Fruit fly (Drosophila melanogaster): ENCODE results near the gene CG13116.

The CG13116 gene

DNA sequence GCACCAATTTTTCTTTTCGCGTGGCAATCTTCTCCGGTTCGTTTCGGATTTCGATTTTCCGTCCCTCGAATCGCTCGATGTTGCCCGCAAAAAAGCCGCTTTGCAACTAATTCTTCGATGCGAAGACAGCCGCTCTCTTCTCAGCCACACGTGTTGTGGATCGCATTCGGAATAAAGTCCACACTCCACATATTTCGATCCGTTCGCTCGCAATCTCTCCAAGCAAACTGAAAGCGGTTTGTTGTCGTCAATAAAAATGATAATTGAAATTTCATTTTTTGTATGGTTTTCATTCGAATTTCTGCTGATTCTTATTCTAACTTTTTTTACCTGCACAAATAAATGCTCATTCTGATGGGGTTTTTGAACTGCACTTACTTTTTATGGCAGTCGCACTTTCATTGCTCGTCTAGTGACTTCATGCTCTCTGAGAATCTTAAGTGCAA is 23.8 kb upstream of the CG13116 start, which contains the start of gene CG31710 (continued):
- TF ChIP-seq Pdp1 (GFP tag; optimal IDR thresholded peaks at IDR 0.05) = peak in 1 of 2 experiments; percentile 48
- TF ChIP-seq CG15696 (tag; optimal IDR thresholded peaks at IDR 0.05) = no peak
- TF ChIP-seq B-H1 (GFP tag; IDR thresholded peaks at IDR 0.05) = no peak
- TF ChIP-seq Sin3A (optimal IDR thresholded peaks at IDR 0.05) = no peak
- no peak for TF ChIP-seq maf-S (GFP tag; optimal IDR thresholded peaks at IDR 0.05)
- TF ChIP-seq CG5180 (GFP tag; optimal IDR thresholded peaks at IDR 0.05) = peak; percentile 23
- no peak for TF ChIP-seq CG7839 (tag; optimal IDR thresholded peaks at IDR 0.05)
- no peak for TF ChIP-seq CG14050 (GFP tag; IDR thresholded peaks at IDR 0.05)
- no peak for TF ChIP-seq Hsf (GFP tag; optimal IDR thresholded peaks at IDR 0.05)
- peak; percentile 16 for TF ChIP-seq CG10543 (GFP tag; optimal IDR thresholded peaks at IDR 0.05)
- TF ChIP-seq Sox100B (GFP tag; optimal IDR thresholded peaks at IDR 0.05) = no peak
- no peak for TF ChIP-seq ftz-f1 (GFP tag; optimal IDR thresholded peaks at IDR 0.05)
- no peak for TF ChIP-seq zen (tag; optimal IDR thresholded peaks at IDR 0.05)
- no peak for TF ChIP-seq CG9727 (GFP tag; optimal IDR thresholded peaks at IDR 0.05)
- no peak for TF ChIP-seq H15 (GFP tag; IDR thresholded peaks at IDR 0.05)
- TF ChIP-seq Ptx1 (GFP tag; IDR thresholded peaks at IDR 0.05) = no peak
- peak; percentile 0 for TF ChIP-seq exex (tag; optimal IDR thresholded peaks at IDR 0.05)
- peak; percentile 39; the same call in 1 of the 2 replicates for TF ChIP-seq CG13287 (GFP tag; IDR thresholded peaks at IDR 0.05; ENCODE audit: partially characterized antibody)
- no peak for TF ChIP-seq Gsc (GFP tag; IDR thresholded peaks at IDR 0.05)
- TF ChIP-seq vnd (GFP tag; IDR thresholded peaks at IDR 0.05; ENCODE audit: partially characterized antibody) = no peak
- TF ChIP-seq sob (GFP tag; IDR thresholded peaks at IDR 0.05) = peak; percentile 28; the same call in 1 of the 2 replicates
- TF ChIP-seq Mad (GFP tag; optimal IDR thresholded peaks at IDR 0.05) = no peak
- no peak for TF ChIP-seq CG10959 (GFP tag; IDR thresholded peaks at IDR 0.05)
- TF ChIP-seq peb (GFP tag; IDR thresholded peaks at IDR 0.05) = no peak

dm6 chr2L:9707103-9707502 is 22.6 kb upstream of the CG13116 start:
- TF ChIP-seq chif (GFP tag; optimal IDR thresholded peaks at IDR 0.05) (no peak), CG6813 (GFP tag; optimal IDR thresholded peaks at IDR 0.05) (no peak), Myb (GFP tag; optimal IDR thresholded peaks at IDR 0.05) (no peak), CG15011 (GFP tag; optimal IDR thresholded peaks at IDR 0.05) (no peak), CG11398 (GFP tag; optimal IDR thresholded peaks at IDR 0.05) (no peak), ftz-f1 (GFP tag; optimal IDR thresholded peaks at IDR 0.05) (peak; percentile 36), dysf (GFP tag; IDR thresholded peaks at IDR 0.05) (no peak), CG7987 (GFP tag; optimal IDR thresholded peaks at IDR 0.05) (no peak), knrl (GFP tag; IDR thresholded peaks at IDR 0.05; ENCODE audit: partially characterized antibody) (no peak), Adf1 (GFP tag; IDR thresholded peaks at IDR 0.05) (no peak), Dek (tag; optimal IDR thresholded peaks at IDR 0.05) (no peak), gro (GFP tag; optimal IDR thresholded peaks at IDR 0.05) (no peak), Mrtf (GFP tag; IDR thresholded peaks at IDR 0.05) (no peak), sens (GFP tag) (peak; percentile 48), chinmo (GFP tag; IDR thresholded peaks at IDR 0.05; ENCODE audit: partially characterized antibody) (0 out of 4 replicates have a peak, but pooled peaks have one; percentile 5), nom (GFP tag; optimal IDR thresholded peaks at IDR 0.05) (peak; percentile 77), CG2199 (GFP tag; IDR thresholded peaks at IDR 0.05) (0 out of 3 replicates have a peak, but pooled peaks have one; percentile 58), CG10654 (GFP tag; optimal IDR thresholded peaks at IDR 0.05) (no peak), en (GFP tag; optimal IDR thresholded peaks at IDR 0.05) (no peak), Drgx (GFP tag; IDR thresholded peaks at IDR 0.05) (peak; percentile 53; the same call in 1 of the 2 replicates), fd64A (GFP tag; optimal IDR thresholded peaks at IDR 0.05) (no peak)
